Worm (Caenorhabditis elegans) whole organism, L4/young adult: ENCODE measurements around the gene C50H11.13.

ENCODE experiments used
- W03F9.2 ChIP-seq: fragments of 150-350 bp; optimal IDR thresholded peaks from 2 replicates; lab custom pipeline; 2014; ENCODE audit warnings: missing biosample characterization, missing genetic modification characterization
- dao-5 ChIP-seq: sonication (generic microtip); optimal IDR thresholded peaks from 2 replicates; lab custom pipeline; 2016; ENCODE audit warnings: missing genotype, missing genetic modification characterization, moderate library complexity, missing compliant biosample characterization
- him-1 ChIP-seq: sonication (generic microtip); optimal IDR thresholded peaks from 2 replicates; lab custom pipeline; 2016; ENCODE audit warnings: missing genotype, missing genetic modification reagents, missing genetic modification characterization, missing compliant biosample characterization

- no peak for TF ChIP-seq him-1 (tag; lab: Kevin White, UChicago)
- TF ChIP-seq W03F9.2 (tag; lab: Kevin White, UChicago) = no peak
- no peak for TF ChIP-seq dao-5
These were observed 36.0 kb upstream of the C50H11.13 start, which contains the start of gene str-68 for ce11 chrV:3107450-3107849.
